Fruit fly (Drosophila melanogaster): ENCODE measurements around the gene mtTFB1.

Gene mtTFB1

DNA sequence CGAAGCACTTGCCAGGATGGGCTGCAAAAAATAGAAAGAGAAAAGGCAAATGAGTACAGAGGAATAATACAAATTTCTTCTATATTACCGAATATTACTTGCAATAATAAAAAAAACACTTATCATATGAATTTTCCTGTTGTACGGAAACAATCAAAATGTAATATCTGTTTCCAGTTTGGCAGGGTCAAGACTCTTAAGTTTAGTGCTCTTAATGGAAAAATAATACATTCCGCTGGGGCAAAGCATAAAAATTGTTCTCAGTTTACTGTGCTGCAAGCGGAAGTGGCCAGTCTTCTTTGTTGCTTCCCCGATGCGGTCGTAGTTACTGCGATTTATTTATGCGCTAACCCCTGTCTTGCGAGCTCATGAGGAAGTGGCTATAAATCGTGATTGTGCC lies 4.1 kb downstream of the mtTFB1 start:
- TF ChIP-seq woc (GFP tag; optimal IDR thresholded peaks at IDR 0.05) (no peak), brk (GFP tag; optimal IDR thresholded peaks at IDR 0.05) (no peak), Rel (GFP tag; optimal IDR thresholded peaks at IDR 0.05) (no peak), Rel (tag; optimal IDR thresholded peaks at IDR 0.05) (no peak), dl (GFP tag; optimal IDR thresholded peaks at IDR 0.05; ENCODE audit: insufficient read depth in 1 of 2, partially characterized antibody in 2 of 2) (no peak), CG9705 (GFP tag; optimal IDR thresholded peaks at IDR 0.05) (no peak), HLH106 (tag; optimal IDR thresholded peaks at IDR 0.05) (no peak), OdsH (GFP tag; optimal IDR thresholded peaks at IDR 0.05) (no peak), Dfd (GFP tag; optimal IDR thresholded peaks at IDR 0.05) (no peak), psq (GFP tag; optimal IDR thresholded peaks at IDR 0.05) (no peak), Vsx2 (GFP tag; optimal IDR thresholded peaks at IDR 0.05; ENCODE audit: partially characterized antibody) (no peak), tai (GFP tag; optimal IDR thresholded peaks at IDR 0.05) (no peak), br (GFP tag; optimal IDR thresholded peaks at IDR 0.05) (no peak), jim (GFP tag; optimal IDR thresholded peaks at IDR 0.05) (no peak), Hr83 (GFP tag; optimal IDR thresholded peaks at IDR 0.05; ENCODE audit: poor library complexity, severe bottlenecking) (no peak), CrebA (GFP tag; optimal IDR thresholded peaks at IDR 0.05; ENCODE audit: borderline replicate concordance) (no peak), lola (GFP tag; optimal IDR thresholded peaks at IDR 0.05) (no peak), rgr (GFP tag; optimal IDR thresholded peaks at IDR 0.05) (no peak), foxo (GFP tag; optimal IDR thresholded peaks at IDR 0.05) (no peak), Dif (GFP tag; optimal IDR thresholded peaks at IDR 0.05; ENCODE audit: partially characterized antibody) (no peak), Hr78 (GFP tag; optimal IDR thresholded peaks at IDR 0.05) (no peak)

DNA sequence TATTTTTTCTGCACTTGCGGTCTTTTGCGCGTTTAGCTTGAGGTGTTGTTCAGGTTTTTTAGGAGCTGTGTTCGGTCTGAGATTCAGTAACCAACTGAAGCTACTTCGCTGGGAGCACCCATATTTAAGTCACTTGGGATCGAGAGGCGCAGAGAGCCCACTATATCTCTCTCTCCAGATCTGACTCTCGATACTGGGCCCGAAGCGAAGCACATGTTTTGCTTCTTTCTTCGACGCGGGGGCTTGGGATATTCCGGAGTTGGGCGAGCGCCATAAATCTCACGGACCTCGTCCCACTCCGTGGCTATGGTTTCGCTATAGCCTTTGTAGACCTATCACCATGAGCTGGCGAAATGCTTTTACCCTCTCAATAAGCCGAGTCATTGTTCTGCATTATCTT lies 6.4 kb downstream of the mtTFB1 start, which contains the start of gene CG14132:
TSS of gene CG14132 (minus strand) at position 99 of the 400 bp plus-strand sequence.
- peak; percentile 2 for TF ChIP-seq fru (GFP tag; optimal IDR thresholded peaks at IDR 0.05)
- no peak for TF ChIP-seq Myc (optimal IDR thresholded peaks at IDR 0.05)
- peak; percentile 66 for TF ChIP-seq Dif (GFP tag; optimal IDR thresholded peaks at IDR 0.05; ENCODE audit: partially characterized antibody)
- no peak for TF ChIP-seq CG32264 (GFP tag; optimal IDR thresholded peaks at IDR 0.05)
- no peak for TF ChIP-seq Rel (GFP tag; optimal IDR thresholded peaks at IDR 0.05)
- peak; percentile 3 for TF ChIP-seq Rel (tag; optimal IDR thresholded peaks at IDR 0.05)
- TF ChIP-seq dl (GFP tag; optimal IDR thresholded peaks at IDR 0.05; ENCODE audit: insufficient read depth in 1 of 2, partially characterized antibody in 2 of 2), result peak; percentile 11 to 34

DNA sequence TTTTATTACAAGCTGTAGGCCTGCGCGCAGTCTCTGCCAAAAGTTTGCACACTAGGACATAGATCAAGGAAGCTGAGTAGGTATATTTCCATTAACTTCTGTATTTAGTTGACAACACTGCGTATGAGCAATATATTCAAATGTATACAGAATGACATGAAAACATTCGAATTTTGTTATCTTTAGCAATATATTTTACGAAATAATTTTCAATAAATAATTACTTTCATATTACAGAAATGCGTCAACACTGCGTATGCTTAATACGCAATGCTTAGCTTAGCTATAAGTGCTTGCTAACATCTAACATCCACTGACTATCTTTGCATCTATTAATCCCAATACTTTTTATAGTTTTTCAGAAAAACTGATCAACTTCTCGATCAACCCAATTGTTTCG lies 7.6 kb downstream of the mtTFB1 start:
- no peak for TF ChIP-seq jim (GFP tag; optimal IDR thresholded peaks at IDR 0.05)
- peak; percentile 56 for TF ChIP-seq Dfd (GFP tag; optimal IDR thresholded peaks at IDR 0.05)

- no peak for TF ChIP-seq Hnf4 (GFP tag; optimal IDR thresholded peaks at IDR 0.05)
- peak; percentile 37 for TF ChIP-seq h (GFP tag; optimal IDR thresholded peaks at IDR 0.05)
- TF ChIP-seq dl (GFP tag; optimal IDR thresholded peaks at IDR 0.05; ENCODE audit: insufficient read depth in 1 of 2, partially characterized antibody in 2 of 2), result peak in 1 of 2 experiments; percentile 15
- TF ChIP-seq Jra (GFP tag; optimal IDR thresholded peaks at IDR 0.05), result no peak
- no peak for TF ChIP-seq sage (GFP tag; optimal IDR thresholded peaks at IDR 0.05)
Observed at dm6 chr3L:11716899-11717298, 8.1 kb downstream of the mtTFB1 start.

- TF ChIP-seq sv (GFP tag; optimal IDR thresholded peaks at IDR 0.05) (no peak), Hr78 (GFP tag; optimal IDR thresholded peaks at IDR 0.05) (no peak), CrebA (GFP tag; optimal IDR thresholded peaks at IDR 0.05; ENCODE audit: borderline replicate concordance) (no peak), jim (GFP tag; optimal IDR thresholded peaks at IDR 0.05) (no peak), pan (optimal IDR thresholded peaks at IDR 0.05) (no peak), Dfd (GFP tag; optimal IDR thresholded peaks at IDR 0.05) (no peak), foxo (GFP tag; optimal IDR thresholded peaks at IDR 0.05) (no peak), woc (GFP tag; optimal IDR thresholded peaks at IDR 0.05) (no peak), psq (GFP tag; optimal IDR thresholded peaks at IDR 0.05) (no peak), N (GFP tag; optimal IDR thresholded peaks at IDR 0.05) (no peak), dmrt93B (GFP tag; optimal IDR thresholded peaks at IDR 0.05) (no peak), CG9705 (GFP tag; optimal IDR thresholded peaks at IDR 0.05) (no peak), dl (GFP tag; optimal IDR thresholded peaks at IDR 0.05; ENCODE audit: insufficient read depth in 1 of 2, partially characterized antibody in 2 of 2) (no peak), Vsx2 (GFP tag; optimal IDR thresholded peaks at IDR 0.05; ENCODE audit: partially characterized antibody) (no peak), usp (GFP tag; optimal IDR thresholded peaks at IDR 0.05) (no peak), lola (GFP tag; optimal IDR thresholded peaks at IDR 0.05) (no peak), Jra (GFP tag; optimal IDR thresholded peaks at IDR 0.05) (no peak), h (GFP tag; optimal IDR thresholded peaks at IDR 0.05) (no peak)
Observed at dm6 chr3L:11717300-11717699, 8.5 kb downstream of the mtTFB1 start.

Measured in whole organism, wandering third instar larva.